Worm (Caenorhabditis elegans) whole organism, L3 larva: Measurements from ENCODE around the gene nhr-190.

ENCODE experiments used
- ama-1 ChIP-seq: fragments of 150-350 bp; optimal IDR thresholded peaks from 2 replicates; lab custom pipeline; 2018
- ceh-82 ChIP-seq: fragments of 150-350 bp; optimal IDR thresholded peaks from 2 replicates; lab custom pipeline; 2014; ENCODE audit warnings: missing biosample characterization, missing genetic modification characterization
- egl-27 ChIP-seq: sonication (generic microtip); optimal IDR thresholded peaks from 4 replicates; lab custom pipeline; 2017; ENCODE audit warnings: missing biosample characterization, missing genetic modification reagents, missing genetic modification characterization
- fos-1 ChIP-seq: fragments of 150-350 bp; optimal IDR thresholded peaks from 2 replicates; lab custom pipeline; 2014; ENCODE audit warnings: missing biosample characterization, missing genetic modification characterization
- lin-39 ChIP-seq: fragments of 150-350 bp; optimal IDR thresholded peaks from 2 replicates; lab custom pipeline; 2018; ENCODE audit warnings: missing biosample characterization, missing genetic modification reagents, missing genetic modification characterization
- mml-1 ChIP-seq: fragments of 150-350 bp; sonication (generic microtip); optimal IDR thresholded peaks from 3 replicates; lab custom pipeline; 2014; ENCODE audit warnings: missing biosample characterization, missing genetic modification characterization
- nhr-12 ChIP-seq: fragments of 150-350 bp; optimal IDR thresholded peaks from 2 replicates; lab custom pipeline; 2014; ENCODE audit warnings: missing biosample characterization, missing genetic modification characterization
- nhr-76 ChIP-seq: fragments of 150-350 bp; sonication (generic microtip); optimal IDR thresholded peaks from 5 replicates; lab custom pipeline; 2014; ENCODE audit warnings: missing biosample characterization, missing genetic modification characterization
- pha-4 ChIP-seq: fragments of 150-350 bp; optimal IDR thresholded peaks from 2 replicates; lab custom pipeline; 2014; ENCODE audit warnings: missing biosample characterization, missing genetic modification reagents, missing genetic modification characterization
- skn-1 ChIP-seq: fragments of 150-350 bp; optimal IDR thresholded peaks from 2 replicates; lab custom pipeline; 2014; ENCODE audit warnings: missing biosample characterization, missing genetic modification characterization
- unc-62 ChIP-seq: fragments of 150-350 bp; sonication (generic microtip); optimal IDR thresholded peaks from 4 replicates; lab custom pipeline; 2014; ENCODE audit warnings: missing biosample characterization, missing genetic modification reagents, missing genetic modification characterization

- TF ChIP-seq skn-1 (tag; lab: Kevin White, UChicago) (no peak), unc-62 (no peak), nhr-76 (no peak), fos-1 (tag; lab: Kevin White, UChicago) (no peak), ceh-82 (no peak), mml-1 (no peak), lin-39 (tag; lab: Kevin White, UChicago) (no peak), egl-27 (no peak), ama-1 (lab: Kevin White, UChicago) (no peak), nhr-12 (tag; lab: Kevin White, UChicago) (no peak), pha-4 (no peak)
Measured at ce11 chrV:638328-638727, 4.4 kb downstream of the nhr-190 start, which contains the start of gene srj-37.
